Worm (Caenorhabditis elegans): ENCODE data around the gene DH11.5.

The DH11.5 gene

ce11 chrII:7946830-7947425 is 29.5 kb upstream of the DH11.5 start, which contains the start of gene ZK669.5:
Gene ZK669.5 (minus strand): TSS chrII:7946880.
- TF ChIP-seq mab-9 (GFP tag; IDR thresholded peaks at IDR 0.05) (no peak), fkh-4 (tag; optimal IDR thresholded peaks at IDR 0.05; ENCODE audit: borderline replicate concordance) (no peak), blmp-1 (tag; optimal IDR thresholded peaks at IDR 0.05) (peak; percentile 27), lin-14 (GFP tag; optimal IDR thresholded peaks at IDR 0.05) (peak; percentile 44), nhr-20 (tag; optimal IDR thresholded peaks at IDR 0.05) (peak; percentile 11), snu-23 (GFP tag; optimal IDR thresholded peaks at IDR 0.05) (peak; percentile 7), nhr-85 (tag) (peak; percentile 62), lsy-2 (tag; optimal IDR thresholded peaks at IDR 0.05) (no peak), egl-13 (tag; optimal IDR thresholded peaks at IDR 0.05) (peak; percentile 12), elt-3 (tag; optimal IDR thresholded peaks at IDR 0.05) (peak in 1 of 6 experiments; percentile 27)

ce11 chrII:7948278-7948677 is 28.1 kb upstream of the DH11.5 start:
- TF ChIP-seq fkh-10 (GFP tag; optimal IDR thresholded peaks at IDR 0.05) (no peak), lin-14 (GFP tag; optimal IDR thresholded peaks at IDR 0.05) (no peak), lin-15B (tag; optimal IDR thresholded peaks at IDR 0.05) (no peak), tbx-2 (tag; optimal IDR thresholded peaks at IDR 0.05) (no peak), ztf-4 (tag; optimal IDR thresholded peaks at IDR 0.05) (no peak), efl-1 (optimal IDR thresholded peaks at IDR 0.05) (no peak), efl-1 (GFP tag; optimal IDR thresholded peaks at IDR 0.05 in 1 of 2) (peak in 1 of 2 experiments; percentile 69), nhr-71 (tag; optimal IDR thresholded peaks at IDR 0.05) (peak; percentile 8)

ce11 chrII:7955548-7955947 is 20.9 kb upstream of the DH11.5 start:
- TF ChIP-seq hlh-4 (tag; optimal IDR thresholded peaks at IDR 0.05): no peak
- TF ChIP-seq unc-86 (tag; optimal IDR thresholded peaks at IDR 0.05): peak; percentile 53

ce11 chrII:7958544-7958943 is 17.9 kb upstream of the DH11.5 start, which contains the start of gene C04H4.1:
Gene C04H4.1 (plus strand): TSS chrII:7958844.
- TF ChIP-seq fos-1 (tag; optimal IDR thresholded peaks at IDR 0.05): no peak
- no peak for TF ChIP-seq ceh-82 (tag; optimal IDR thresholded peaks at IDR 0.05)
- TF ChIP-seq F16B12.6 (tag; optimal IDR thresholded peaks at IDR 0.05): no peak
- no peak for TF ChIP-seq grh-1 (GFP tag; IDR thresholded peaks at IDR 0.05)

ce11 chrII:7962181-7962580 is 14.2 kb upstream of the DH11.5 start:
- peak; percentile 43 for TF ChIP-seq nhr-71 (tag; optimal IDR thresholded peaks at IDR 0.05)
- TF ChIP-seq vab-15 (tag; optimal IDR thresholded peaks at IDR 0.05): no peak
- peak; percentile 13 for TF ChIP-seq rnt-1 (tag; optimal IDR thresholded peaks at IDR 0.05)
- TF ChIP-seq fkh-8 (tag; optimal IDR thresholded peaks at IDR 0.05): peak; percentile 2

- TF ChIP-seq fkh-8 (tag; optimal IDR thresholded peaks at IDR 0.05) (peak; percentile 9), snpc-4 (tag; optimal IDR thresholded peaks at IDR 0.05) (no peak), nhr-47 (tag; optimal IDR thresholded peaks at IDR 0.05) (peak; percentile 45), nhr-71 (tag; optimal IDR thresholded peaks at IDR 0.05) (peak; percentile 39), ceh-82 (tag; optimal IDR thresholded peaks at IDR 0.05) (no peak), unc-86 (tag; optimal IDR thresholded peaks at IDR 0.05) (no peak), ztf-11 (tag; optimal IDR thresholded peaks at IDR 0.05) (no peak), sox-4 (tag; optimal IDR thresholded peaks at IDR 0.05) (no peak)
These were observed 8.0 kb upstream of the DH11.5 start for ce11 chrII:7968393-7968792.

Measured in whole organism, L1 larva.